Worm (Caenorhabditis elegans): ENCODE measurements around the gene srsx-10.

srsx-10 gene

DNA sequence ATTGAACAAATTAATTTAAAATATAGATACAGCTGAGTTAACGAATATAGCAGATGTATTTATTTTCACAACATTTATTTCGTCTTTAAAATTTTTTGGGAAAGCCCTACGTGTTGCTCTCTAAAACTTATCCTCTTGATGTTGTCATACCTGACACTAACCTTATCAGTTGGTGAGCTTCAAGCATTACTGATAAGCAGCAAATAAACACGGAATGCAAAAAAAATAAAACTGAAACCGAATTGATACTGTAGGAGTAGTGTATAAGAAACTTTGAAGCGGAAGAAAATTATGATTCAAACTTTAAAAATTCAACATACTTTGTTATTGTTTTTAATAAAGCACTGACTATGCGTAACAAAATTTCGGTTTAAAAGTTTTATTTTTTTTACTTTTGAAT lies 39.5 kb downstream of the srsx-10 start:
- TF ChIP-seq fkh-10 (GFP tag; optimal IDR thresholded peaks at IDR 0.05) = no peak
- peak; percentile 60 for TF ChIP-seq elt-2 (tag; optimal IDR thresholded peaks at IDR 0.05)
- TF ChIP-seq pqm-1 (tag; optimal IDR thresholded peaks at IDR 0.05) = peak; percentile 19
- TF ChIP-seq C34B4.2 (tag; optimal IDR thresholded peaks at IDR 0.05) = no peak

DNA sequence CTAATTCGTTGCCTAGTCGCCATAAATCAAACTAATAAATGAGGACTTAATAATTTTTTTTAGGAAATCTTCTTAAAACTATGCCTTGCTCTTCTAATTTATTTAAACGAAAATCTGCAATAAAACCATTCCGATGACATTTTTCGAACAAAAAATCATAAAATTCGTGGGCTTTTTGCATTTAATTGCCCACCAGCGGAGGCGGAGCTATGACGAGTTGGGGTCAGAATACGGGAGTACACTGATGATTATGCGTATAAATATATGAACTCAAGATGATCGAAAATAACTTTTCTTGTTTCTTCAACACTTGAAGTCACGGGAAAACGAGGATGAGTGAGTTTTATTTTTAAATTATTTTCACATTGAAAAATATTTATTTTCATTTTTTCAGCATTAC lies 40.2 kb downstream of the srsx-10 start, which contains the start of gene catp-2:
Gene catp-2 (plus strand): TSS at position 301 of the 400 bp plus-strand sequence.
- no peak for TF ChIP-seq hlh-17 (GFP tag; optimal IDR thresholded peaks at IDR 0.05; ENCODE audit: borderline replicate concordance)
- TF ChIP-seq unc-98 (GFP tag; IDR thresholded peaks at IDR 0.05) = no peak
- no peak for TF ChIP-seq ceh-8 (GFP tag; optimal IDR thresholded peaks at IDR 0.05)
- no peak for TF ChIP-seq jun-1 (tag; optimal IDR thresholded peaks at IDR 0.05)
- no peak for TF ChIP-seq fkh-4 (tag; optimal IDR thresholded peaks at IDR 0.05; ENCODE audit: borderline replicate concordance)
- TF ChIP-seq lin-15B (tag; optimal IDR thresholded peaks at IDR 0.05) = no peak
- TF ChIP-seq lsy-2 (tag; optimal IDR thresholded peaks at IDR 0.05) = no peak
- no peak for TF ChIP-seq hlh-4 (tag; optimal IDR thresholded peaks at IDR 0.05)
- TF ChIP-seq nhr-20 (tag; optimal IDR thresholded peaks at IDR 0.05) = no peak
- TF ChIP-seq C04F5.9 (tag; optimal IDR thresholded peaks at IDR 0.05) = no peak
- no peak for TF ChIP-seq ets-5 (GFP tag; IDR thresholded peaks at IDR 0.05)
- TF ChIP-seq lin-39 (tag; optimal IDR thresholded peaks at IDR 0.05) = no peak
- TF ChIP-seq fkh-10 (GFP tag; optimal IDR thresholded peaks at IDR 0.05) = no peak
- no peak for TF ChIP-seq Y116A8C.19 (tag; optimal IDR thresholded peaks at IDR 0.05; ENCODE audit: borderline replicate concordance)
- no peak for TF ChIP-seq isw-1 (GFP tag; IDR thresholded peaks at IDR 0.05)
- TF ChIP-seq nhr-28 (tag; optimal IDR thresholded peaks at IDR 0.05) = no peak
- TF ChIP-seq pax-3 (tag; optimal IDR thresholded peaks at IDR 0.05) = no peak
- no peak for TF ChIP-seq lin-35 (GFP tag; optimal IDR thresholded peaks at IDR 0.05)
- TF ChIP-seq ceh-82 (tag; optimal IDR thresholded peaks at IDR 0.05) = no peak
- no peak for TF ChIP-seq dsc-1 (tag; optimal IDR thresholded peaks at IDR 0.05)

- TF ChIP-seq nhr-77 (tag; optimal IDR thresholded peaks at IDR 0.05) = no peak
- TF ChIP-seq nhr-20 (tag; optimal IDR thresholded peaks at IDR 0.05) = no peak
- TF ChIP-seq snu-23 (GFP tag; optimal IDR thresholded peaks at IDR 0.05) = no peak
- TF ChIP-seq unc-86 (tag; optimal IDR thresholded peaks at IDR 0.05) = no peak
- no peak for TF ChIP-seq unc-130 (tag; optimal IDR thresholded peaks at IDR 0.05)
- no peak for TF ChIP-seq nhr-28 (tag; optimal IDR thresholded peaks at IDR 0.05)
- no peak for TF ChIP-seq nhr-84 (tag; optimal IDR thresholded peaks at IDR 0.05)
These were observed 41.3 kb downstream of the srsx-10 start for ce11 chrV:4933268-4933667.

DNA sequence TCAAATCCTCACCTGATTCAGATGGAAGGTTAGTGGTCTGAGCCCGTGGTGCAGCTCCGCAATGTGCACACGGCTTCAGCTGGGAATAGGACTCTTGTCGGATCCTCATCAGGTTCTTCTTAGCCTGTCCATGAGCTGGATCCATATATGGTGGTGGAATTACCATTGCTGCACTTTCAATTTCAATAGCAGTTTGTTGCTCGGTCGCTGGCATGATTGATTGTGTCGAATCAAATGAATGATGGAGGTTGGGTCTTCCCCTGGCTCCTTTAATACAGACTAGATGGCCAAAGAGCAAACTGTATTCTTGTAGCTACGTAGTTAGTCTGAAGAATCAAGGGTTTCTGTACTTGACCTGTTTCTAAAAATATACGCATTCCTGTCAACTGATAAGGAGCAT lies 41.8 kb downstream of the srsx-10 start, which contains the start of gene C02E7.10:
Gene C02E7.10 (minus strand): TSS at position 232 of the 400 bp plus-strand sequence.
- no peak for TF ChIP-seq nhr-19 (GFP tag; conservative IDR thresholded peaks at IDR 0.05)
- no peak for TF ChIP-seq aly-2 (tag; optimal IDR thresholded peaks at IDR 0.05)
- TF ChIP-seq isw-1 (GFP tag; IDR thresholded peaks at IDR 0.05) = no peak
- no peak for TF ChIP-seq fkh-4 (tag; optimal IDR thresholded peaks at IDR 0.05; ENCODE audit: borderline replicate concordance)
- TF ChIP-seq nhr-76 (tag; optimal IDR thresholded peaks at IDR 0.05) = no peak
- no peak for TF ChIP-seq tlp-1 (tag; optimal IDR thresholded peaks at IDR 0.05)
- TF ChIP-seq irx-1 (tag; optimal IDR thresholded peaks at IDR 0.05) = no peak
- no peak for TF ChIP-seq unc-62 (GFP tag; optimal IDR thresholded peaks at IDR 0.05)
- no peak for TF ChIP-seq rnt-1 (tag; optimal IDR thresholded peaks at IDR 0.05)
- TF ChIP-seq hlh-17 (GFP tag; optimal IDR thresholded peaks at IDR 0.05; ENCODE audit: borderline replicate concordance) = no peak
- no peak for TF ChIP-seq mdl-1 (tag; optimal IDR thresholded peaks at IDR 0.05)
- no peak for TF ChIP-seq C16A3.4 (tag; optimal IDR thresholded peaks at IDR 0.05)
- TF ChIP-seq ets-5 (GFP tag; IDR thresholded peaks at IDR 0.05) = no peak
- no peak for TF ChIP-seq ces-1 (GFP tag; optimal IDR thresholded peaks at IDR 0.05)
- no peak for TF ChIP-seq nhr-28 (tag; optimal IDR thresholded peaks at IDR 0.05)

All from whole organism, L1 larva.